Worm (Caenorhabditis elegans) whole organism, L4 larva: ENCODE measurements around the gene ZC21.10.

Experiments
- F10B5.3 ChIP-seq: sonication (generic microtip); optimal IDR thresholded peaks from 2 replicates; lab custom pipeline; 2016; ENCODE audit warnings: mild to moderate bottlenecking, missing genetic modification characterization, missing compliant biosample characterization
- F37D6.2 ChIP-seq: sonication (generic microtip); optimal IDR thresholded peaks from 2 replicates; lab custom pipeline; 2016; ENCODE audit warnings: mild to moderate bottlenecking, missing genetic modification characterization, missing compliant biosample characterization
- R02D3.7 ChIP-seq: fragments of 150-350 bp; sonication (generic microtip); optimal IDR thresholded peaks from 3 replicates; lab custom pipeline; 2014; ENCODE audit warnings: missing biosample characterization, missing genetic modification characterization
- T20F7.1 ChIP-seq: fragments of 200-800 bp; sonication (Bioruptor generic); optimal IDR thresholded peaks from 2 replicates; lab custom pipeline; 2018; ENCODE audit warnings: mild to moderate bottlenecking, missing genetic modification characterization, missing compliant biosample characterization
- T26A8.4 ChIP-seq: fragments of 200-800 bp; sonication (Bioruptor generic); IDR thresholded peaks from 2 replicates; pipeline ENCODE4 v1.3.6; 2022; ENCODE audit warnings: missing genetic modification characterization, missing compliant biosample characterization
- Y105C5A.15 ChIP-seq: fragments of 200-800 bp; sonication (Bioruptor generic); IDR thresholded peaks from 2 replicates; pipeline ENCODE4 v1.3.6; 2022; ENCODE audit warnings: missing genetic modification characterization, missing compliant biosample characterization
- Y48G9A.11 ChIP-seq: fragments of 200-800 bp; sonication (Bioruptor generic); IDR thresholded peaks from 2 replicates; pipeline ENCODE4 v1.3.6; 2022; ENCODE audit warnings: missing genetic modification reagents, missing genetic modification characterization, missing compliant biosample characterization
- Y75B8A.6 ChIP-seq: fragments of 200-800 bp; sonication (Bioruptor generic); IDR thresholded peaks from 2 replicates; pipeline ENCODE4 v1.3.6; 2022; ENCODE audit warnings: missing genetic modification reagents, missing genetic modification characterization, missing compliant biosample characterization
- ZK337.2 ChIP-seq: fragments of 200-800 bp; sonication (Bioruptor generic); IDR thresholded peaks from 2 replicates; pipeline ENCODE4 v1.3.6; 2022; ENCODE audit warnings: missing genetic modification reagents, missing genetic modification characterization, missing compliant biosample characterization
- ama-1 ChIP-seq: fragments of 150-350 bp; optimal IDR thresholded peaks from 2 replicates; lab custom pipeline; 2014; ENCODE audit warnings: inconsistent platforms, mixed read lengths
- ceh-28 ChIP-seq: fragments of 150-350 bp; optimal IDR thresholded peaks from 2 replicates; lab custom pipeline; 2014; ENCODE audit warnings: missing biosample characterization, missing genetic modification reagents, missing genetic modification characterization
- ceh-82 ChIP-seq: sonication (generic microtip); optimal IDR thresholded peaks from 2 replicates; lab custom pipeline; 2017; ENCODE audit warnings: missing biosample characterization, missing genetic modification characterization
- ctbp-1 ChIP-seq: fragments of 200-800 bp; sonication (Bioruptor generic); IDR thresholded peaks from 2 replicates; pipeline ENCODE4 v1.3.6; 2022; ENCODE audit warnings: missing genetic modification reagents, missing genetic modification characterization, missing compliant biosample characterization
- daf-8 ChIP-seq: fragments of 200-800 bp; sonication (Bioruptor generic); IDR thresholded peaks from 2 replicates; pipeline ENCODE4 v1.3.6; 2022; ENCODE audit warnings: missing genetic modification characterization, missing compliant biosample characterization
- dmd-6 ChIP-seq: fragments of 200-800 bp; sonication (Bioruptor generic); IDR thresholded peaks from 2 replicates; pipeline ENCODE4 v1.3.6; 2022; ENCODE audit warnings: missing genetic modification reagents, missing genetic modification characterization, missing compliant biosample characterization
- dmd-8 ChIP-seq: fragments of 200-800 bp; sonication (Bioruptor generic); IDR thresholded peaks from 2 replicates; pipeline ENCODE4 v1.3.6; 2022; ENCODE audit warnings: missing genetic modification characterization, missing compliant biosample characterization
- dmd-9 ChIP-seq: fragments of 200-800 bp; sonication (Bioruptor generic); IDR thresholded peaks from 2 replicates; pipeline ENCODE4 v1.3.6; 2022; ENCODE audit warnings: missing genetic modification reagents, missing genetic modification characterization, missing compliant biosample characterization
- dve-1 ChIP-seq: sonication (generic microtip); optimal IDR thresholded peaks from 2 replicates; lab custom pipeline; 2017; ENCODE audit warnings: antibody characterized with exemption, mild to moderate bottlenecking, missing genetic modification characterization, missing compliant biosample characterization; ENCODE audit not compliant: insufficient read depth
- egl-43 ChIP-seq: fragments of 200-800 bp; sonication (Bioruptor generic); IDR thresholded peaks from 2 replicates; pipeline ENCODE4 v1.3.6; 2022; ENCODE audit warnings: missing genetic modification reagents, missing genetic modification characterization, missing compliant biosample characterization
- hif-1 ChIP-seq, 2 experiments: sonication (generic microtip); optimal IDR thresholded peaks; 2 replicates each; lab custom pipeline; 2016 to 2017; ENCODE audit warnings: missing compliant biosample characterization in 2 of 2, missing genetic modification characterization in 2 of 2, missing genetic modification reagents in 2 of 2, missing genotype in 2 of 2, mild to moderate bottlenecking in 1 of 2
- hlh-30 ChIP-seq: sonication (generic microtip); optimal IDR thresholded peaks from 2 replicates; lab custom pipeline; 2017; ENCODE audit warnings: antibody characterized with exemption, mild to moderate bottlenecking, missing genetic modification characterization, missing compliant biosample characterization; ENCODE audit not compliant: insufficient read depth
- jun-1 ChIP-seq: fragments of 150-350 bp; optimal IDR thresholded peaks from 2 replicates; lab custom pipeline; 2014; ENCODE audit warnings: missing biosample characterization, missing genetic modification reagents, missing genetic modification characterization
- lin-13 ChIP-seq: fragments of 150-350 bp; optimal IDR thresholded peaks from 2 replicates; lab custom pipeline; 2014; ENCODE audit warnings: missing biosample characterization, missing genetic modification reagents, missing genetic modification characterization
- lin-29 ChIP-seq: fragments of 200-800 bp; sonication (Bioruptor generic); IDR thresholded peaks from 2 replicates; pipeline ENCODE4 v1.3.6; 2022; ENCODE audit warnings: missing genetic modification reagents, missing genetic modification characterization, missing compliant biosample characterization
- lir-3 ChIP-seq: sonication (generic microtip); optimal IDR thresholded peaks from 2 replicates; lab custom pipeline; 2016; ENCODE audit warnings: mild to moderate bottlenecking, missing genetic modification characterization, missing compliant biosample characterization
- madf-5 ChIP-seq, 2 experiments: fragments of 200-800 bp; sonication (Bioruptor generic); IDR thresholded peaks; 2 replicates each; pipeline ENCODE4 v1.3.6; 2022; ENCODE audit warnings: missing compliant biosample characterization in 2 of 2, missing genetic modification characterization in 2 of 2
- madf-9 ChIP-seq: fragments of 200-800 bp; sonication (Bioruptor generic); conservative IDR thresholded peaks from 2 replicates; pipeline ENCODE4 v1.3.6; 2022; ENCODE audit warnings: missing genetic modification reagents, missing genetic modification characterization, missing compliant biosample characterization
- mdl-1 ChIP-seq, 2 experiments: fragments of 150-350 bp in 1 of 2; sonication (generic microtip) in 1 of 2; optimal IDR thresholded peaks; 2 replicates each; lab custom pipeline; 2014 to 2017; ENCODE audit warnings: missing biosample characterization in 2 of 2, missing genetic modification characterization in 2 of 2
- mdt-29 ChIP-seq: fragments of 200-800 bp; sonication (Bioruptor generic); IDR thresholded peaks from 2 replicates; pipeline ENCODE4 v1.3.6; 2022; ENCODE audit warnings: missing genetic modification reagents, missing genetic modification characterization, missing compliant biosample characterization
- mes-2 ChIP-seq: sonication (generic microtip); optimal IDR thresholded peaks from 2 replicates; lab custom pipeline; 2016; ENCODE audit warnings: missing genotype, mild to moderate bottlenecking, missing genetic modification characterization, missing compliant biosample characterization; ENCODE audit not compliant: poor library complexity, severe bottlenecking
- nhr-111 ChIP-seq: fragments of 200-800 bp; sonication (Bioruptor generic); optimal IDR thresholded peaks from 2 replicates; lab custom pipeline; 2018; ENCODE audit warnings: mild to moderate bottlenecking, missing genetic modification characterization, missing compliant biosample characterization
- nhr-237 ChIP-seq: sonication (generic microtip); optimal IDR thresholded peaks from 2 replicates; lab custom pipeline; 2017; ENCODE audit warnings: missing biosample characterization, missing genetic modification characterization
- nhr-28 ChIP-seq: fragments of 150-350 bp; optimal IDR thresholded peaks from 2 replicates; lab custom pipeline; 2014; ENCODE audit warnings: missing biosample characterization, missing genetic modification characterization
- nhr-48 ChIP-seq: sonication (generic microtip); optimal IDR thresholded peaks from 2 replicates; lab custom pipeline; 2016; ENCODE audit warnings: mild to moderate bottlenecking, missing genetic modification characterization, missing compliant biosample characterization
- nhr-6 ChIP-seq: fragments of 150-350 bp; optimal IDR thresholded peaks from 2 replicates; lab custom pipeline; 2014; ENCODE audit warnings: missing biosample characterization, missing genetic modification characterization
- pqm-1 ChIP-seq: sonication (generic microtip); optimal IDR thresholded peaks from 2 replicates; lab custom pipeline; 2017; ENCODE audit warnings: missing biosample characterization, missing genetic modification characterization
- rbr-2 ChIP-seq: sonication (generic microtip); optimal IDR thresholded peaks from 2 replicates; lab custom pipeline; 2016; ENCODE audit warnings: missing genotype, missing genetic modification characterization, missing compliant biosample characterization
- snpc-1.2 ChIP-seq: fragments of 200-800 bp; sonication (Bioruptor generic); IDR thresholded peaks from 2 replicates; pipeline ENCODE4 v1.3.6; 2022; ENCODE audit warnings: missing genetic modification reagents, missing genetic modification characterization, missing compliant biosample characterization
- snpc-4 ChIP-seq: fragments of 150-350 bp; optimal IDR thresholded peaks from 2 replicates; lab custom pipeline; 2014; ENCODE audit warnings: missing biosample characterization, missing genetic modification characterization
- tra-1 ChIP-seq: fragments of 200-800 bp; sonication (Bioruptor generic); IDR thresholded peaks from 2 replicates; pipeline ENCODE4 v1.3.6; 2022; ENCODE audit warnings: missing genetic modification reagents, missing genetic modification characterization, missing compliant biosample characterization

ZC21.10 gene

ce11 chrIII:8556836-8557385 is 27.0 kb downstream of the ZC21.10 start, which contains the start of gene C02D5.2 (continued):
- TF ChIP-seq R02D3.7 (tag; lab: Kevin White, UChicago) = no peak
- TF ChIP-seq T20F7.1 (GFP tag; lab: Kevin White, UChicago) = peak; percentile 27
- TF ChIP-seq rbr-2 (tag; lab: Kevin White, UChicago) = peak; percentile 20
- no peak for TF ChIP-seq T26A8.4 (GFP tag; lab: Robert Waterston, UW)
- no peak for TF ChIP-seq pqm-1
- peak in 1 of 2 experiments; percentile 32 for TF ChIP-seq hif-1 (tag; optimal IDR thresholded peaks at IDR 0.05; lab: Kevin White, UChicago)
- no peak for TF ChIP-seq egl-43 (GFP tag; lab: Robert Waterston, UW)
- TF ChIP-seq jun-1 (tag; lab: Kevin White, UChicago) = no peak
- TF ChIP-seq ZK337.2 = no peak
- TF ChIP-seq dmd-6 (GFP tag; lab: Robert Waterston, UW) = peak; percentile 45
- TF ChIP-seq Y75B8A.6 (GFP tag; lab: Robert Waterston, UW) = no peak
- no peak for TF ChIP-seq dmd-8 (GFP tag; lab: Robert Waterston, UW)
- TF ChIP-seq lin-13 (GFP tag; lab: Kevin White, UChicago) = peak; percentile 21
- no peak for TF ChIP-seq F37D6.2 (tag; lab: Kevin White, UChicago)

ce11 chrIII:8560398-8560797 is 30.5 kb downstream of the ZC21.10 start:
- TF ChIP-seq tra-1 (GFP tag; lab: Robert Waterston, UW) = no peak
- no peak for TF ChIP-seq lir-3 (tag; lab: Kevin White, UChicago)
- TF ChIP-seq snpc-4 (tag; lab: Kevin White, UChicago) = no peak
- TF ChIP-seq mdl-1 (tag; optimal IDR thresholded peaks at IDR 0.05; lab: Kevin White, UChicago) = no peak
- TF ChIP-seq Y105C5A.15 (GFP tag; lab: Robert Waterston, UW) = no peak
- no peak for TF ChIP-seq R02D3.7 (tag; lab: Kevin White, UChicago)
- TF ChIP-seq nhr-48 (tag; lab: Kevin White, UChicago) = no peak
- TF ChIP-seq nhr-237 (tag; lab: Kevin White, UChicago) = no peak
- no peak for TF ChIP-seq nhr-6 (tag; lab: Kevin White, UChicago)
- no peak for TF ChIP-seq nhr-28 (tag; lab: Kevin White, UChicago)
- TF ChIP-seq F37D6.2 (tag; lab: Kevin White, UChicago) = no peak
- no peak for TF ChIP-seq nhr-111 (GFP tag; lab: Kevin White, UChicago)
- no peak for TF ChIP-seq madf-5 (GFP tag; IDR thresholded peaks at IDR 0.05; lab: Robert Waterston, UW)
- TF ChIP-seq Y48G9A.11 (GFP tag; lab: Robert Waterston, UW) = no peak

- TF ChIP-seq madf-9 (GFP tag; lab: Robert Waterston, UW) = no peak
Observed at ce11 chrIII:8560836-8561235, 31.0 kb downstream of the ZC21.10 start, which contains the start of gene acdh-6. Gene acdh-6, plus strand, starts transcription at chrIII:8561136.

- TF ChIP-seq F10B5.3 (no peak), dve-1 (no peak), lin-29 (GFP tag; lab: Robert Waterston, UW) (no peak), ceh-28 (tag; lab: Kevin White, UChicago) (no peak), ama-1 (lab: Kevin White, UChicago) (no peak), ctbp-1 (GFP tag; lab: Robert Waterston, UW) (no peak), hlh-30 (tag; lab: Kevin White, UChicago) (no peak), snpc-1.2 (GFP tag; lab: Robert Waterston, UW) (no peak), pqm-1 (no peak), hif-1 (tag; optimal IDR thresholded peaks at IDR 0.05; lab: Kevin White, UChicago) (no peak), ceh-82 (tag; lab: Kevin White, UChicago) (no peak), mes-2 (tag; lab: Kevin White, UChicago) (no peak), daf-8 (GFP tag; lab: Robert Waterston, UW) (no peak), mdt-29 (no peak), dmd-9 (GFP tag; lab: Robert Waterston, UW) (no peak)
Observed at ce11 chrIII:8564372-8564771, 34.5 kb downstream of the ZC21.10 start.
